Worm (Caenorhabditis elegans) whole organism, L4 larva: ENCODE results near the gene ari-1.4.
A peak's percentile ranks its signal among the peaks of the same experiment; 100 is the strongest.
"Not testable (repeated sequence)": the region's sequence is repeated elsewhere in the genome, so short reads cannot be mapped to it uniquely, and the experiment has no call there.

Source experiments
- F37D6.2 ChIP-seq: sonication (generic microtip); optimal IDR thresholded peaks from 2 replicates; lab custom pipeline; 2016; ENCODE audit warnings: mild to moderate bottlenecking, missing genetic modification characterization, missing compliant biosample characterization
- F49E8.2 ChIP-seq: sonication (generic microtip); optimal IDR thresholded peaks from 2 replicates; lab custom pipeline; 2016; ENCODE audit warnings: missing compliant biosample characterization, mild to moderate bottlenecking, missing genetic modification characterization, borderline replicate concordance
- Y105C5A.15 ChIP-seq: fragments of 200-800 bp; sonication (Bioruptor generic); IDR thresholded peaks from 2 replicates; pipeline ENCODE4 v1.3.6; 2022; ENCODE audit warnings: missing genetic modification characterization, missing compliant biosample characterization
- Y75B8A.6 ChIP-seq: fragments of 200-800 bp; sonication (Bioruptor generic); IDR thresholded peaks from 2 replicates; pipeline ENCODE4 v1.3.6; 2022; ENCODE audit warnings: missing genetic modification reagents, missing genetic modification characterization, missing compliant biosample characterization
- ZK337.2 ChIP-seq: fragments of 200-800 bp; sonication (Bioruptor generic); IDR thresholded peaks from 2 replicates; pipeline ENCODE4 v1.3.6; 2022; ENCODE audit warnings: missing genetic modification reagents, missing genetic modification characterization, missing compliant biosample characterization
- ZK546.5 ChIP-seq, 2 experiments: sonication (generic microtip); optimal IDR thresholded peaks; 2 replicates each; lab custom pipeline; 2017; ENCODE audit warnings: missing biosample characterization in 2 of 2, missing genetic modification characterization in 2 of 2
- arid-1 ChIP-seq: fragments of 200-800 bp; sonication (Bioruptor generic); conservative IDR thresholded peaks from 2 replicates; pipeline ENCODE4 v1.3.6; 2022; ENCODE audit warnings: missing genetic modification reagents, missing genetic modification characterization, missing compliant biosample characterization
- ceh-20 ChIP-seq: fragments of 200-800 bp; sonication (Bioruptor generic); IDR thresholded peaks from 2 replicates; pipeline ENCODE4 v1.3.6; 2022; ENCODE audit warnings: missing genetic modification reagents, missing genetic modification characterization, missing compliant biosample characterization
- ceh-44 ChIP-seq: fragments of 200-800 bp; sonication (Bioruptor generic); IDR thresholded peaks from 2 replicates; pipeline ENCODE4 v1.3.6; 2022; ENCODE audit warnings: missing genetic modification reagents, missing genetic modification characterization, missing compliant biosample characterization
- ctbp-1 ChIP-seq: fragments of 200-800 bp; sonication (Bioruptor generic); IDR thresholded peaks from 2 replicates; pipeline ENCODE4 v1.3.6; 2022; ENCODE audit warnings: missing genetic modification reagents, missing genetic modification characterization, missing compliant biosample characterization
- daf-16 ChIP-seq, 3 experiments: sonication (generic microtip); optimal IDR thresholded peaks; 2 replicates each; lab custom pipeline; 2016 to 2017; ENCODE audit warnings: missing genetic modification characterization in 3 of 3, missing genetic modification reagents in 3 of 3, mild to moderate bottlenecking in 2 of 3, missing compliant biosample characterization in 2 of 3, missing biosample characterization in 1 of 3, moderate library complexity in 1 of 3
- daf-8 ChIP-seq: fragments of 200-800 bp; sonication (Bioruptor generic); IDR thresholded peaks from 2 replicates; pipeline ENCODE4 v1.3.6; 2022; ENCODE audit warnings: missing genetic modification characterization, missing compliant biosample characterization
- dmd-8 ChIP-seq: fragments of 200-800 bp; sonication (Bioruptor generic); IDR thresholded peaks from 2 replicates; pipeline ENCODE4 v1.3.6; 2022; ENCODE audit warnings: missing genetic modification characterization, missing compliant biosample characterization
- dve-1 ChIP-seq: sonication (generic microtip); optimal IDR thresholded peaks from 2 replicates; lab custom pipeline; 2017; ENCODE audit warnings: antibody characterized with exemption, mild to moderate bottlenecking, missing genetic modification characterization, missing compliant biosample characterization; ENCODE audit not compliant: insufficient read depth
- jun-1 ChIP-seq: fragments of 150-350 bp; optimal IDR thresholded peaks from 2 replicates; lab custom pipeline; 2014; ENCODE audit warnings: missing biosample characterization, missing genetic modification reagents, missing genetic modification characterization
- lim-7 ChIP-seq: fragments of 200-800 bp; sonication (Bioruptor generic); IDR thresholded peaks from 2 replicates; pipeline ENCODE4 v1.3.6; 2022; ENCODE audit warnings: missing genetic modification characterization, missing compliant biosample characterization
- lin-13 ChIP-seq: fragments of 150-350 bp; optimal IDR thresholded peaks from 2 replicates; lab custom pipeline; 2014; ENCODE audit warnings: missing biosample characterization, missing genetic modification reagents, missing genetic modification characterization
- lin-38 ChIP-seq: fragments of 200-800 bp; sonication (Bioruptor generic); IDR thresholded peaks from 2 replicates; pipeline ENCODE4 v1.3.6; 2022; ENCODE audit warnings: missing genetic modification reagents, missing genetic modification characterization, missing compliant biosample characterization
- madf-5 ChIP-seq, 2 experiments: fragments of 200-800 bp; sonication (Bioruptor generic); IDR thresholded peaks; 2 replicates each; pipeline ENCODE4 v1.3.6; 2022; ENCODE audit warnings: missing compliant biosample characterization in 2 of 2, missing genetic modification characterization in 2 of 2
- mdt-29 ChIP-seq: fragments of 200-800 bp; sonication (Bioruptor generic); IDR thresholded peaks from 2 replicates; pipeline ENCODE4 v1.3.6; 2022; ENCODE audit warnings: missing genetic modification reagents, missing genetic modification characterization, missing compliant biosample characterization
- mep-1 ChIP-seq: fragments of 150-350 bp; sonication (generic microtip); optimal IDR thresholded peaks from 3 replicates; lab custom pipeline; 2014; ENCODE audit warnings: missing biosample characterization, missing genetic modification characterization
- mxl-3 ChIP-seq: fragments of 200-800 bp; sonication (Bioruptor generic); optimal IDR thresholded peaks from 2 replicates; lab custom pipeline; 2018; ENCODE audit warnings: mild to moderate bottlenecking, missing genetic modification characterization, missing compliant biosample characterization
- nhr-10 ChIP-seq: fragments of 150-350 bp; optimal IDR thresholded peaks from 2 replicates; lab custom pipeline; 2014; ENCODE audit warnings: missing biosample characterization, missing genetic modification characterization
- nhr-102 ChIP-seq: sonication (generic microtip); optimal IDR thresholded peaks from 2 replicates; lab custom pipeline; 2016; ENCODE audit warnings: mild to moderate bottlenecking, missing genetic modification characterization, moderate library complexity, missing compliant biosample characterization
- nhr-11 ChIP-seq: fragments of 150-350 bp; optimal IDR thresholded peaks from 2 replicates; lab custom pipeline; 2014; ENCODE audit warnings: missing biosample characterization, missing genetic modification characterization
- nhr-25 ChIP-seq: sonication (generic microtip); optimal IDR thresholded peaks from 2 replicates; lab custom pipeline; 2017; ENCODE audit warnings: missing genetic modification characterization, mild to moderate bottlenecking, missing compliant biosample characterization, antibody characterized with exemption, moderate library complexity, borderline replicate concordance; ENCODE audit not compliant: insufficient read depth
- nhr-28 ChIP-seq: fragments of 150-350 bp; optimal IDR thresholded peaks from 2 replicates; lab custom pipeline; 2014; ENCODE audit warnings: missing biosample characterization, missing genetic modification characterization
- nhr-77 ChIP-seq: fragments of 150-350 bp; optimal IDR thresholded peaks from 2 replicates; lab custom pipeline; 2014; ENCODE audit warnings: missing biosample characterization, missing genetic modification characterization
- pha-4 ChIP-seq, 2 experiments: fragments of 150-350 bp in 1 of 2; fragments of 200-800 bp in 1 of 2; sonication (Bioruptor generic) in 1 of 2; IDR thresholded peaks in 1 of 2; optimal IDR thresholded peaks in 1 of 2; 2 replicates each; pipeline versions ENCODE4 v1.3.6 to Lab custom; 2014 to 2022; ENCODE audit warnings: missing genetic modification characterization in 2 of 2, missing genetic modification reagents in 2 of 2, missing biosample characterization in 1 of 2, missing compliant biosample characterization in 1 of 2
- pqm-1 ChIP-seq: sonication (generic microtip); optimal IDR thresholded peaks from 2 replicates; lab custom pipeline; 2017; ENCODE audit warnings: missing biosample characterization, missing genetic modification characterization
- saeg-2 ChIP-seq: fragments of 200-800 bp; sonication (Bioruptor generic); IDR thresholded peaks from 2 replicates; pipeline ENCODE4 v1.3.6; 2022; ENCODE audit warnings: missing genetic modification reagents, missing genetic modification characterization, missing compliant biosample characterization
- set-16 ChIP-seq: fragments of 200-800 bp; sonication (Bioruptor generic); IDR thresholded peaks from 2 replicates; pipeline ENCODE4 v1.3.6; 2022; ENCODE audit warnings: missing genetic modification reagents, missing genetic modification characterization, missing compliant biosample characterization
- snpc-1.2 ChIP-seq: fragments of 200-800 bp; sonication (Bioruptor generic); IDR thresholded peaks from 2 replicates; pipeline ENCODE4 v1.3.6; 2022; ENCODE audit warnings: missing genetic modification reagents, missing genetic modification characterization, missing compliant biosample characterization
- spr-1 ChIP-seq: sonication (generic microtip); optimal IDR thresholded peaks from 2 replicates; lab custom pipeline; 2016; ENCODE audit warnings: mild to moderate bottlenecking, missing genetic modification characterization, missing compliant biosample characterization
- tra-1 ChIP-seq: fragments of 200-800 bp; sonication (Bioruptor generic); IDR thresholded peaks from 2 replicates; pipeline ENCODE4 v1.3.6; 2022; ENCODE audit warnings: missing genetic modification reagents, missing genetic modification characterization, missing compliant biosample characterization
- unc-130 ChIP-seq: sonication (generic microtip); optimal IDR thresholded peaks from 2 replicates; lab custom pipeline; 2016; ENCODE audit warnings: missing genetic modification reagents, missing genetic modification characterization, missing compliant biosample characterization
- vab-7 ChIP-seq: fragments of 200-800 bp; sonication (Bioruptor generic); IDR thresholded peaks from 2 replicates; pipeline ENCODE4 v1.3.6; 2022; ENCODE audit warnings: missing genetic modification reagents, missing genetic modification characterization, missing compliant biosample characterization
- zfp-2 ChIP-seq: sonication (generic microtip); optimal IDR thresholded peaks from 2 replicates; lab custom pipeline; 2016; ENCODE audit warnings: mild to moderate bottlenecking, missing genetic modification characterization, missing compliant biosample characterization
- zip-11 ChIP-seq: fragments of 200-800 bp; sonication (Bioruptor generic); IDR thresholded peaks from 2 replicates; pipeline ENCODE4 v1.3.6; 2022; ENCODE audit warnings: missing genetic modification characterization, missing compliant biosample characterization
- zip-2 ChIP-seq: fragments of 150-350 bp; optimal IDR thresholded peaks from 2 replicates; lab custom pipeline; 2014; ENCODE audit warnings: missing biosample characterization, missing genetic modification characterization
- ztf-7 ChIP-seq: fragments of 150-350 bp; optimal IDR thresholded peaks from 2 replicates; lab custom pipeline; 2014; ENCODE audit warnings: missing biosample characterization, missing genetic modification characterization

The ari-1.4 gene

DNA sequence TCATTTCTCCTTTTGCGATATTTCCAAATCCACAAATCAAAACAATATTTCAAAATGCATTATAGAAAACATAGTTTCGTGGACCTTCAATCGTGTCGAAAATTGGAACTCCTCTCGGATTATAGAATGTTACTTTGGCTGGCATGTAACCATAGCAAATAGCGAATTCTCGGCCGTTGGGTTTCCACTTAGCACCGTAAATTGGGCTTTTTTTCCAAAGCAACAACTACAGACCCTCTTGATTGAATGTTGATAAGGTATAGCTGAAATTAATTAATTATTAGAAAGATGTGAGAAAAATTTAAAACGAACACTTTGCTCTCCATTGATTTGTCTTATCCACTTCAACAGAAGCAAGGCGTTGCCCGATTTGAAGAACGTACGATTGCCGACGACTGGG is 7.0 kb downstream of the ari-1.4 start, which contains the start of gene Y73F8A.32:
Gene Y73F8A.32 (minus strand): TSS at position 101 of the 400 bp plus-strand sequence.
- TF ChIP-seq Y75B8A.6 (GFP tag; lab: Robert Waterston, UW); tra-1 (GFP tag; lab: Robert Waterston, UW); F37D6.2 (tag; lab: Kevin White, UChicago): not testable (repeated sequence)
- TF ChIP-seq, all 104 proteins: peak for 0; not testable (repeated sequence) for 104

- TF ChIP-seq nhr-28 (no peak), mxl-3 (no peak), nhr-102 (no peak), saeg-2 (GFP tag; lab: Robert Waterston, UW) (no peak), arid-1 (GFP tag; lab: Robert Waterston, UW) (no peak)
Observed at ce11 chrIV:15497263-15497662, 31.1 kb downstream of the ari-1.4 start, which contains the start of gene acr-24. acr-24 (plus strand) TSS chrIV:15497563.

- TF ChIP-seq pqm-1 (tag; lab: Kevin White, UChicago) (no peak), nhr-25 (tag; lab: Kevin White, UChicago) (no peak), nhr-11 (no peak), dmd-8 (no peak), F37D6.2 (tag; lab: Kevin White, UChicago) (peak; percentile 13), nhr-77 (tag; lab: Kevin White, UChicago) (no peak), arid-1 (GFP tag; lab: Robert Waterston, UW) (0 out of 2 replicates have a peak, but pooled peaks have one; percentile 54), mep-1 (tag; lab: Kevin White, UChicago) (peak; percentile 43), jun-1 (no peak), madf-5 (GFP tag; IDR thresholded peaks at IDR 0.05; lab: Robert Waterston, UW) (no peak), mdt-29 (GFP tag; lab: Robert Waterston, UW) (peak; percentile 62; the same call in 1 of the 2 replicates), zip-2 (tag; lab: Kevin White, UChicago) (no peak), lin-38 (GFP tag; lab: Robert Waterston, UW) (peak; percentile 84), ZK546.5 (tag; optimal IDR thresholded peaks at IDR 0.05; lab: Kevin White, UChicago) (no peak), saeg-2 (GFP tag; lab: Robert Waterston, UW) (no peak), pha-4 (GFP tag; IDR thresholded peaks at IDR 0.05; lab: Robert Waterston, UW) (peak; percentile 69), pha-4 (tag; optimal IDR thresholded peaks at IDR 0.05; lab: Kevin White, UChicago) (no peak), Y105C5A.15 (GFP tag; lab: Robert Waterston, UW) (no peak), lin-13 (peak; percentile 33), zip-11 (no peak), F49E8.2 (tag; lab: Kevin White, UChicago) (peak; percentile 1), tra-1 (GFP tag; lab: Robert Waterston, UW) (peak; percentile 43; the same call in 1 of the 2 replicates), set-16 (GFP tag; lab: Robert Waterston, UW) (peak; percentile 25), nhr-10 (tag; lab: Kevin White, UChicago) (no peak), nhr-102 (peak; percentile 62), ceh-44 (GFP tag; lab: Robert Waterston, UW) (no peak), ZK337.2 (GFP tag; lab: Robert Waterston, UW) (no peak), daf-8 (no peak), zfp-2 (tag; lab: Kevin White, UChicago) (no peak), ztf-7 (tag; lab: Kevin White, UChicago) (peak; percentile 46), snpc-1.2 (GFP tag; lab: Robert Waterston, UW) (peak; percentile 97), ctbp-1 (GFP tag; lab: Robert Waterston, UW) (no peak), spr-1 (tag; lab: Kevin White, UChicago) (peak; percentile 1), unc-130 (GFP tag; lab: Kevin White, UChicago) (peak; percentile 34), ceh-20 (GFP tag; lab: Robert Waterston, UW) (peak; percentile 55; the same call in 1 of the 2 replicates), lim-7 (GFP tag; lab: Robert Waterston, UW) (no peak), dve-1 (tag; lab: Kevin White, UChicago) (peak; percentile 53), vab-7 (no peak), daf-16 (GFP tag; optimal IDR thresholded peaks at IDR 0.05; lab: Kevin White, UChicago) (peak in 1 of 2 experiments; percentile 33), daf-16 (tag; optimal IDR thresholded peaks at IDR 0.05; lab: Kevin White, UChicago) (peak; percentile 39)
Observed at ce11 chrIV:15476369-15476768, 52.0 kb downstream of the ari-1.4 start.
